Fruit fly (Drosophila melanogaster) whole organism, embryonic: ENCODE measurements around the gene loqs.

Source experiments
- Antp ChIP-seq: fragments of 200-800 bp; sonication (Bioruptor generic); optimal IDR thresholded peaks from 3 replicates; lab custom pipeline; 2016; ENCODE audit warnings: missing biosample characterization, missing genetic modification characterization
- Awh ChIP-seq: fragments of 200-800 bp; sonication (Bioruptor generic); IDR thresholded peaks from 2 replicates; pipeline ENCODE4, ENCODE4 v1.3.6; 2022; ENCODE audit warnings: missing biosample characterization, missing genetic modification characterization
- B-H1 ChIP-seq: fragments of 200-800 bp; sonication (Bioruptor generic); IDR thresholded peaks from 3 replicates; pipeline ENCODE4 v1.3.6; 2022; ENCODE audit warnings: missing biosample characterization, missing genetic modification characterization
- Blimp-1 ChIP-seq: fragments of 200-800 bp; sonication (Bioruptor generic); optimal IDR thresholded peaks from 3 replicates; lab custom pipeline; 2018; ENCODE audit warnings: missing biosample characterization, missing genetic modification characterization, mild to moderate bottlenecking, moderate library complexity, missing genetic modification reagents
- BtbVII ChIP-seq: fragments of 200-800 bp; sonication (Bioruptor generic); optimal IDR thresholded peaks from 3 replicates; lab custom pipeline; 2017; ENCODE audit warnings: missing biosample characterization, mild to moderate bottlenecking, missing genetic modification characterization
- CG1024 ChIP-seq: fragments of 200-800 bp; sonication (Bioruptor generic); IDR thresholded peaks from 2 replicates; pipeline ENCODE4 v1.3.6; 2022; ENCODE audit warnings: missing biosample characterization, missing genetic modification characterization
- CG11093 ChIP-seq: fragments of 200-800 bp; sonication (Bioruptor generic); IDR thresholded peaks from 3 replicates; pipeline ENCODE4 v1.3.6; 2022; ENCODE audit warnings: missing biosample characterization, missing genetic modification characterization
- CG11560 ChIP-seq: fragments of 200-800 bp; sonication (Bioruptor generic); IDR thresholded peaks from 3 replicates; pipeline ENCODE4 v1.3.6; 2022; ENCODE audit warnings: missing biosample characterization, missing genetic modification characterization
- CG12104 ChIP-seq: fragments of 200-800 bp; sonication (Bioruptor generic); optimal IDR thresholded peaks from 3 replicates; lab custom pipeline; 2016; ENCODE audit warnings: missing biosample characterization, missing genetic modification characterization
- CG12391 ChIP-seq: fragments of 200-800 bp; sonication (Bioruptor generic); optimal IDR thresholded peaks from 3 replicates; lab custom pipeline; 2018; ENCODE audit warnings: missing biosample characterization, mild to moderate bottlenecking, missing genetic modification characterization, moderate library complexity
- CG13287 ChIP-seq: fragments of 200-800 bp; sonication (Bioruptor generic); IDR thresholded peaks from 2 replicates; pipeline ENCODE4 v1.3.6; 2022; ENCODE audit warnings: missing biosample characterization, missing genetic modification characterization; ENCODE audit not compliant: partially characterized antibody
- CG13624 ChIP-seq: fragments of 200-800 bp; sonication (Bioruptor generic); optimal IDR thresholded peaks from 2 replicates; lab custom pipeline; 2016; ENCODE audit warnings: missing biosample characterization, missing genetic modification characterization
- CG14965 ChIP-seq: fragments of 200-800 bp; sonication (Bioruptor generic); optimal IDR thresholded peaks from 2 replicates; lab custom pipeline; 2016; ENCODE audit warnings: missing biosample characterization, missing genetic modification characterization, borderline replicate concordance
- CG15696 ChIP-seq: fragments of 200-800 bp; sonication (Bioruptor generic); optimal IDR thresholded peaks from 2 replicates; lab custom pipeline; 2019; ENCODE audit warnings: missing biosample characterization, mild to moderate bottlenecking, missing genetic modification characterization, moderate library complexity
- CG1647 ChIP-seq: fragments of 200-800 bp; sonication (Bioruptor generic); optimal IDR thresholded peaks from 3 replicates; lab custom pipeline; 2016; ENCODE audit warnings: missing biosample characterization, missing genetic modification characterization
- CG17328 ChIP-seq: fragments of 200-800 bp; sonication (Bioruptor generic); IDR thresholded peaks from 2 replicates; pipeline ENCODE4 v1.3.6; 2022; ENCODE audit warnings: missing biosample characterization, missing genetic modification characterization
- CG17612 ChIP-seq: fragments of 200-800 bp; sonication (Bioruptor generic); IDR thresholded peaks from 2 replicates; pipeline ENCODE4 v1.3.6; 2022; ENCODE audit warnings: missing biosample characterization, missing genetic modification characterization
- CG2129 ChIP-seq: fragments of 200-800 bp; sonication (Bioruptor generic); IDR thresholded peaks from 2 replicates; pipeline ENCODE4 v1.3.6; 2022; ENCODE audit warnings: missing biosample characterization, missing genetic modification characterization; ENCODE audit not compliant: partially characterized antibody
- CG30403 ChIP-seq: fragments of 200-800 bp; sonication (Bioruptor generic); optimal IDR thresholded peaks from 3 replicates; lab custom pipeline; 2016; ENCODE audit warnings: missing biosample characterization, missing genetic modification characterization
- CG32767 ChIP-seq: fragments of 200-800 bp; sonication (Bioruptor generic); IDR thresholded peaks from 2 replicates; pipeline ENCODE4 v1.3.6; 2022; ENCODE audit warnings: missing biosample characterization, missing genetic modification characterization
- CG43689 ChIP-seq: fragments of 200-800 bp; sonication (Bioruptor generic); IDR thresholded peaks from 2 replicates; pipeline ENCODE4 v1.3.6; 2022; ENCODE audit warnings: missing biosample characterization, missing genetic modification characterization
- CG4424 ChIP-seq: fragments of 200-800 bp; sonication (Bioruptor generic); optimal IDR thresholded peaks from 3 replicates; lab custom pipeline; 2016; ENCODE audit warnings: missing biosample characterization, missing genetic modification characterization
- CG6175 ChIP-seq: fragments of 200-800 bp; sonication (Bioruptor generic); IDR thresholded peaks from 3 replicates; pipeline ENCODE4 v1.3.6; 2022; ENCODE audit warnings: missing biosample characterization, missing genetic modification characterization
- CG7786 ChIP-seq: fragments of 200-800 bp; sonication (Bioruptor generic); optimal IDR thresholded peaks from 2 replicates; lab custom pipeline; 2016; ENCODE audit warnings: missing biosample characterization, missing genetic modification characterization
- CG9727 ChIP-seq: fragments of 200-800 bp; sonication (Bioruptor generic); optimal IDR thresholded peaks from 3 replicates; lab custom pipeline; 2017; ENCODE audit warnings: missing biosample characterization, mild to moderate bottlenecking, missing genetic modification characterization
- Camta ChIP-seq: fragments of 200-800 bp; sonication (Bioruptor generic); optimal IDR thresholded peaks from 2 replicates; lab custom pipeline; 2016; ENCODE audit warnings: missing biosample characterization, missing genetic modification characterization
- Hsf ChIP-seq: fragments of 200-800 bp; sonication (Bioruptor generic); optimal IDR thresholded peaks from 3 replicates; lab custom pipeline; 2016; ENCODE audit warnings: missing biosample characterization, missing genetic modification characterization
- Mad ChIP-seq: fragments of 200-800 bp; sonication (Bioruptor generic); optimal IDR thresholded peaks from 2 replicates; lab custom pipeline; 2016; ENCODE audit warnings: missing biosample characterization, missing genetic modification characterization
- Poxn ChIP-seq: fragments of 200-800 bp; sonication (Bioruptor generic); IDR thresholded peaks from 2 replicates; pipeline ENCODE4 v1.3.6; 2022; ENCODE audit warnings: missing biosample characterization, missing genetic modification characterization
- Six4 ChIP-seq: fragments of 200-800 bp; sonication (Bioruptor generic); optimal IDR thresholded peaks from 2 replicates; lab custom pipeline; 2016; ENCODE audit warnings: missing biosample characterization, missing genetic modification characterization
- ash1 ChIP-seq: fragments of 200-800 bp; sonication (Bioruptor generic); optimal IDR thresholded peaks from 2 replicates; lab custom pipeline; 2018; ENCODE audit warnings: missing biosample characterization, mild to moderate bottlenecking, missing genetic modification characterization
- bab2 ChIP-seq: fragments of 200-800 bp; sonication (Bioruptor generic); optimal IDR thresholded peaks from 2 replicates; lab custom pipeline; 2016; ENCODE audit warnings: missing biosample characterization, missing genetic modification characterization
- btn ChIP-seq: fragments of 200-800 bp; sonication (Bioruptor generic); optimal IDR thresholded peaks from 2 replicates; lab custom pipeline; 2016; ENCODE audit warnings: missing biosample characterization, missing genetic modification characterization
- chn ChIP-seq: fragments of 200-800 bp; sonication (Bioruptor generic); optimal IDR thresholded peaks from 2 replicates; lab custom pipeline; 2016; ENCODE audit warnings: missing biosample characterization, missing genetic modification characterization
- crc ChIP-seq: fragments of 200-800 bp; sonication (Bioruptor generic); optimal IDR thresholded peaks from 2 replicates; lab custom pipeline; 2016; ENCODE audit warnings: missing biosample characterization, missing genetic modification characterization
- dm ChIP-seq: fragments of 200-800 bp; sonication (Bioruptor generic); optimal IDR thresholded peaks from 3 replicates; lab custom pipeline; 2016; ENCODE audit warnings: missing biosample characterization, missing genetic modification characterization
- dpn ChIP-seq, 2 experiments: fragments of 200-800 bp; sonication (Bioruptor generic); optimal IDR thresholded peaks; 3 replicates each; lab custom pipeline; 2016; ENCODE audit warnings: missing biosample characterization in 2 of 2, missing genetic modification characterization in 2 of 2
- fd64A ChIP-seq: fragments of 200-800 bp; sonication (Bioruptor generic); optimal IDR thresholded peaks from 3 replicates; lab custom pipeline; 2018; ENCODE audit warnings: missing biosample characterization, mild to moderate bottlenecking, missing genetic modification characterization
- fd96Cb ChIP-seq: fragments of 200-800 bp; sonication (Bioruptor generic); optimal IDR thresholded peaks from 2 replicates; lab custom pipeline; 2018; ENCODE audit warnings: missing biosample characterization, mild to moderate bottlenecking, missing genetic modification characterization, moderate library complexity
- grn ChIP-seq: fragments of 200-800 bp; sonication (Bioruptor generic); optimal IDR thresholded peaks from 3 replicates; lab custom pipeline; 2017; ENCODE audit warnings: missing biosample characterization, missing genetic modification characterization
- insv ChIP-seq, 2 experiments: fragments of 200-800 bp; sonication (Bioruptor generic); optimal IDR thresholded peaks; 3 replicates each; lab custom pipeline; 2016 to 2018; ENCODE audit warnings: missing biosample characterization in 2 of 2, missing genetic modification characterization in 2 of 2
- jing ChIP-seq: fragments of 200-800 bp; sonication (Bioruptor generic); optimal IDR thresholded peaks from 2 replicates; lab custom pipeline; 2018; ENCODE audit warnings: missing biosample characterization, mild to moderate bottlenecking, missing genetic modification characterization
- lbe ChIP-seq: fragments of 200-800 bp; sonication (Bioruptor generic); optimal IDR thresholded peaks from 2 replicates; lab custom pipeline; 2016; ENCODE audit warnings: missing biosample characterization, mild to moderate bottlenecking, missing genetic modification characterization
- p53 ChIP-seq: fragments of 200-800 bp; sonication (Bioruptor generic); optimal IDR thresholded peaks from 2 replicates; lab custom pipeline; 2016; ENCODE audit warnings: missing biosample characterization, missing genetic modification characterization
- ro ChIP-seq: fragments of 200-800 bp; sonication (Bioruptor generic); IDR thresholded peaks from 2 replicates; pipeline ENCODE4 v1.3.6; 2022; ENCODE audit warnings: missing biosample characterization, missing genetic modification characterization
- sc ChIP-seq, 3 experiments: fragments of >200 bp in 2 of 3; fragments of 200-800 bp in 1 of 3; sonication (Bioruptor generic) in 1 of 3; optimal IDR thresholded peaks; 2 replicates in 2 of 3; 3 replicates in 1 of 3; lab custom pipeline; 2017; ENCODE audit warnings: mild to moderate bottlenecking in 1 of 3, missing biosample characterization in 1 of 3, missing genetic modification characterization in 1 of 3, missing genetic modification reagents in 1 of 3
- sens ChIP-seq: fragments of 200-800 bp; sonication (Bioruptor generic); peaks from one replicate; lab custom pipeline; 2016; ENCODE audit warnings: missing biosample characterization, missing genetic modification characterization
- shn ChIP-seq: fragments of 200-800 bp; sonication (Bioruptor generic); optimal IDR thresholded peaks from 3 replicates; lab custom pipeline; 2016; ENCODE audit warnings: missing biosample characterization, missing genetic modification characterization
- sug ChIP-seq: fragments of 200-800 bp; optimal IDR thresholded peaks from 2 replicates; lab custom pipeline; 2019; ENCODE audit warnings: missing biosample characterization, mild to moderate bottlenecking, missing genetic modification characterization, moderate library complexity
- tna ChIP-seq: fragments of 200-800 bp; sonication (Bioruptor generic); IDR thresholded peaks from 2 replicates; pipeline ENCODE4 v1.3.6; 2022; ENCODE audit warnings: missing biosample characterization, missing genetic modification characterization; ENCODE audit not compliant: partially characterized antibody
- tup ChIP-seq: fragments of 200-800 bp; sonication (Bioruptor generic); optimal IDR thresholded peaks from 2 replicates; lab custom pipeline; 2016; ENCODE audit warnings: missing biosample characterization, mild to moderate bottlenecking, missing genetic modification characterization, moderate library complexity

loqs gene

dm6 chr2L:13387255-13387654, 4.8 kb downstream of the loqs start, which contains the start of the genes Ing5 and CG7099 (continued):
- TF ChIP-seq BtbVII (GFP tag; lab: Kevin White, UChicago) (peak; percentile 89), CG1647 (peak; percentile 94), sc (optimal IDR thresholded peaks at IDR 0.05; lab: Kevin White, UChicago) (no peak), sc (GFP tag; optimal IDR thresholded peaks at IDR 0.05; lab: Kevin White, UChicago) (peak; percentile 93), CG4424 (GFP tag; lab: Kevin White, UChicago) (peak; percentile 96), CG11560 (tag; lab: Robert Waterston, UW) (peak; percentile 87), CG9727 (GFP tag; lab: Kevin White, UChicago) (peak; percentile 96), CG15696 (tag; lab: Kevin White, UChicago) (peak; percentile 97), CG2129 (GFP tag; lab: Robert Waterston, UW) (0 out of 2 replicates have a peak, but pooled peaks have one; percentile 34), CG17612 (GFP tag; lab: Robert Waterston, UW) (peak; percentile 86), shn (peak; percentile 84), CG14965 (GFP tag; lab: Kevin White, UChicago) (no peak), CG13287 (GFP tag; lab: Robert Waterston, UW) (peak; percentile 83), Camta (GFP tag; lab: Kevin White, UChicago) (peak; percentile 92), Awh (peak; percentile 94), lbe (GFP tag; lab: Kevin White, UChicago) (peak; percentile 95), fd96Cb (tag; lab: Kevin White, UChicago) (peak; percentile 96), grn (no peak), Mad (GFP tag; lab: Kevin White, UChicago) (peak; percentile 96), bab2 (GFP tag; lab: Kevin White, UChicago) (peak; percentile 94), dm (GFP tag; lab: Kevin White, UChicago) (peak; percentile 62), chn (GFP tag; lab: Kevin White, UChicago) (peak; percentile 96), sug (peak; percentile 96), CG43689 (peak; percentile 91), Antp (peak; percentile 83), ash1 (GFP tag; lab: Kevin White, UChicago) (peak; percentile 61), fd64A (GFP tag; lab: Kevin White, UChicago) (peak; percentile 77), CG30403 (GFP tag; lab: Kevin White, UChicago) (peak; percentile 98), jing (GFP tag; lab: Kevin White, UChicago) (peak; percentile 89), B-H1 (peak; percentile 95), CG13624 (GFP tag; lab: Kevin White, UChicago) (peak; percentile 87), CG17328 (GFP tag; lab: Robert Waterston, UW) (peak; percentile 96), Blimp-1 (GFP tag; lab: Kevin White, UChicago) (peak; percentile 94), Six4 (GFP tag; lab: Kevin White, UChicago) (peak; percentile 93), ro (GFP tag; lab: Robert Waterston, UW) (peak; percentile 90), CG12391 (tag; lab: Kevin White, UChicago) (peak; percentile 98), crc (peak; percentile 68), CG11093 (GFP tag; lab: Robert Waterston, UW) (peak; percentile 95), CG7786 (GFP tag; lab: Kevin White, UChicago) (peak; percentile 86), CG1024 (GFP tag; lab: Robert Waterston, UW) (peak; percentile 92), tup (GFP tag; lab: Kevin White, UChicago) (peak; percentile 93), dpn (GFP tag; optimal IDR thresholded peaks at IDR 0.05; lab: Kevin White, UChicago) (peak; percentile 93 to 98), tna (GFP tag; lab: Robert Waterston, UW) (no peak), Poxn (GFP tag; lab: Robert Waterston, UW) (peak; percentile 90), CG6175 (peak; percentile 90), Hsf (GFP tag; lab: Kevin White, UChicago) (peak; percentile 97), p53 (peak; percentile 36), insv (GFP tag; optimal IDR thresholded peaks at IDR 0.05; lab: Kevin White, UChicago) (peak in 1 of 2 experiments; percentile 73), btn (GFP tag; lab: Kevin White, UChicago) (peak; percentile 61), sens (GFP tag; lab: Kevin White, UChicago) (peak; percentile 99), CG32767 (GFP tag; lab: Robert Waterston, UW) (peak; percentile 95), CG12104 (GFP tag; lab: Kevin White, UChicago) (peak; percentile 94)
